Fruit fly (Drosophila melanogaster) whole organism, embryonic: ENCODE results near the gene CG34451.
A peak's percentile ranks its signal among the peaks of the same experiment; 100 is the strongest.

Source experiments
- ATbp ChIP-seq: fragments of 200-800 bp; sonication (Bioruptor generic); optimal IDR thresholded peaks from 2 replicates; lab custom pipeline; 2017; ENCODE audit warnings: missing biosample characterization, mild to moderate bottlenecking, missing genetic modification characterization, missing genetic modification reagents
- Aef1 ChIP-seq: fragments of 200-800 bp; sonication (Bioruptor generic); IDR thresholded peaks from 3 replicates; pipeline ENCODE4 v1.3.6; 2022; ENCODE audit warnings: missing biosample characterization, missing genetic modification characterization
- Blimp-1 ChIP-seq: fragments of 200-800 bp; sonication (Bioruptor generic); optimal IDR thresholded peaks from 3 replicates; lab custom pipeline; 2018; ENCODE audit warnings: missing biosample characterization, missing genetic modification characterization, mild to moderate bottlenecking, moderate library complexity, missing genetic modification reagents
- BtbVII ChIP-seq: fragments of 200-800 bp; sonication (Bioruptor generic); optimal IDR thresholded peaks from 3 replicates; lab custom pipeline; 2017; ENCODE audit warnings: missing biosample characterization, mild to moderate bottlenecking, missing genetic modification characterization
- CG10431 ChIP-seq: fragments of 200-800 bp; sonication (Bioruptor generic); optimal IDR thresholded peaks from 3 replicates; lab custom pipeline; 2018; ENCODE audit warnings: missing biosample characterization, mild to moderate bottlenecking, missing genetic modification characterization
- CG10462 ChIP-seq: fragments of 200-800 bp; sonication (Bioruptor generic); optimal IDR thresholded peaks from 2 replicates; lab custom pipeline; 2016; ENCODE audit warnings: missing biosample characterization, missing genetic modification characterization
- CG11723 ChIP-seq: fragments of 200-800 bp; sonication (Bioruptor generic); optimal IDR thresholded peaks from 2 replicates; lab custom pipeline; 2017; ENCODE audit warnings: missing biosample characterization, mild to moderate bottlenecking, missing genetic modification characterization
- CG12769 ChIP-seq: fragments of 200-800 bp; sonication (Bioruptor generic); optimal IDR thresholded peaks from 2 replicates; lab custom pipeline; 2019; ENCODE audit warnings: missing biosample characterization, mild to moderate bottlenecking, missing genetic modification characterization, moderate library complexity
- CG13775 ChIP-seq: fragments of 200-800 bp; sonication (Bioruptor generic); optimal IDR thresholded peaks from 3 replicates; lab custom pipeline; 2017; ENCODE audit warnings: missing biosample characterization, mild to moderate bottlenecking, missing genetic modification characterization
- CG14014 ChIP-seq: fragments of 200-800 bp; sonication (Bioruptor generic); IDR thresholded peaks from 2 replicates; pipeline ENCODE4 v1.3.6; 2022; ENCODE audit warnings: missing biosample characterization, missing genetic modification characterization
- CG1529 ChIP-seq: fragments of 200-800 bp; sonication (Bioruptor generic); optimal IDR thresholded peaks from 3 replicates; lab custom pipeline; 2018; ENCODE audit warnings: missing biosample characterization, missing genetic modification characterization
- CG1647 ChIP-seq: fragments of 200-800 bp; sonication (Bioruptor generic); optimal IDR thresholded peaks from 3 replicates; lab custom pipeline; 2016; ENCODE audit warnings: missing biosample characterization, missing genetic modification characterization
- CG18619 ChIP-seq: fragments of 200-800 bp; sonication (Bioruptor generic); optimal IDR thresholded peaks from 3 replicates; lab custom pipeline; 2017; ENCODE audit warnings: missing biosample characterization, mild to moderate bottlenecking, missing genetic modification characterization
- CG2199 ChIP-seq: fragments of 200-800 bp; sonication (Bioruptor generic); IDR thresholded peaks from 3 replicates; pipeline ENCODE4 v1.3.6; 2022; ENCODE audit warnings: missing biosample characterization, missing genetic modification characterization
- CG2875 ChIP-seq: fragments of 200-800 bp; sonication (Bioruptor generic); optimal IDR thresholded peaks from 2 replicates; lab custom pipeline; 2017; ENCODE audit warnings: missing biosample characterization, mild to moderate bottlenecking, missing genetic modification characterization, missing genetic modification reagents
- CG33557 ChIP-seq: fragments of 200-800 bp; sonication (Bioruptor generic); optimal IDR thresholded peaks from 2 replicates; lab custom pipeline; 2019; ENCODE audit warnings: missing biosample characterization, mild to moderate bottlenecking, missing genetic modification characterization, moderate library complexity
- CG4328 ChIP-seq: fragments of 200-800 bp; sonication (Bioruptor generic); optimal IDR thresholded peaks from 3 replicates; lab custom pipeline; 2017; ENCODE audit warnings: missing biosample characterization, missing genetic modification reagents, missing genetic modification characterization
- CG8924 ChIP-seq: fragments of 200-800 bp; optimal IDR thresholded peaks from 3 replicates; lab custom pipeline; 2019; ENCODE audit warnings: missing biosample characterization, mild to moderate bottlenecking, missing genetic modification characterization, moderate library complexity
- Camta ChIP-seq: fragments of 200-800 bp; sonication (Bioruptor generic); optimal IDR thresholded peaks from 2 replicates; lab custom pipeline; 2016; ENCODE audit warnings: missing biosample characterization, missing genetic modification characterization
- CoRest ChIP-seq: fragments of 200-800 bp; sonication (Bioruptor generic); optimal IDR thresholded peaks from 3 replicates; lab custom pipeline; 2018; ENCODE audit warnings: missing biosample characterization, mild to moderate bottlenecking, missing genetic modification characterization, moderate library complexity
- CrebB ChIP-seq: fragments of 200-800 bp; sonication (Bioruptor generic); optimal IDR thresholded peaks from 3 replicates; lab custom pipeline; 2018; ENCODE audit warnings: missing biosample characterization, mild to moderate bottlenecking, missing genetic modification characterization
- D ChIP-seq, 2 experiments: fragments of 200-800 bp in 1 of 2; fragments of >200 bp in 1 of 2; sonication (Bioruptor generic) in 1 of 2; optimal IDR thresholded peaks; 2 replicates in 1 of 2; 3 replicates in 1 of 2; lab custom pipeline; 2017; ENCODE audit warnings: mild to moderate bottlenecking in 1 of 2, missing biosample characterization in 1 of 2, missing genetic modification characterization in 1 of 2, missing genetic modification reagents in 1 of 2
- D19A ChIP-seq: fragments of 200-800 bp; optimal IDR thresholded peaks from 3 replicates; lab custom pipeline; 2019; ENCODE audit warnings: missing biosample characterization, mild to moderate bottlenecking, missing genetic modification characterization, moderate library complexity
- Dip2 ChIP-seq: fragments of 200-800 bp; sonication (Bioruptor generic); IDR thresholded peaks from 2 replicates; pipeline ENCODE4 v1.3.6; 2022; ENCODE audit warnings: missing biosample characterization, missing genetic modification characterization
- HmgD ChIP-seq: fragments of 200-800 bp; sonication (Bioruptor generic); optimal IDR thresholded peaks from 3 replicates; lab custom pipeline; 2016; ENCODE audit warnings: missing biosample characterization, missing genetic modification characterization
- Hr51 ChIP-seq, 2 experiments: fragments of 200-800 bp; sonication (Bioruptor generic); optimal IDR thresholded peaks; 2 replicates in 1 of 2; 3 replicates in 1 of 2; lab custom pipeline; 2016 to 2018; ENCODE audit warnings: missing biosample characterization in 2 of 2, missing genetic modification characterization in 2 of 2, mild to moderate bottlenecking in 1 of 2, moderate library complexity in 1 of 2
- Lhr ChIP-seq: fragments of 200-800 bp; sonication (Bioruptor generic); optimal IDR thresholded peaks from 3 replicates; lab custom pipeline; 2017; ENCODE audit warnings: mild to moderate bottlenecking, missing biosample characterization, missing genetic modification reagents, missing genetic modification characterization
- Mrtf ChIP-seq: fragments of 200-800 bp; sonication (Bioruptor generic); IDR thresholded peaks from 3 replicates; pipeline ENCODE4 v1.3.6; 2022; ENCODE audit warnings: missing biosample characterization, missing genetic modification characterization
- Xrp1 ChIP-seq: fragments of 200-800 bp; sonication (Bioruptor generic); IDR thresholded peaks from 2 replicates; pipeline ENCODE4 v1.3.6; 2022; ENCODE audit warnings: missing biosample characterization, missing genetic modification characterization
- az2 ChIP-seq: fragments of 200-800 bp; sonication (Bioruptor generic); optimal IDR thresholded peaks from 3 replicates; lab custom pipeline; 2016; ENCODE audit warnings: missing biosample characterization, missing genetic modification characterization
- cg ChIP-seq: fragments of 200-800 bp; sonication (Bioruptor generic); optimal IDR thresholded peaks from 3 replicates; lab custom pipeline; 2019; ENCODE audit warnings: missing biosample characterization, mild to moderate bottlenecking, missing genetic modification characterization, moderate library complexity
- chif ChIP-seq, 2 experiments: fragments of 200-800 bp; sonication (Bioruptor generic); optimal IDR thresholded peaks; 3 replicates each; lab custom pipeline; 2016; ENCODE audit warnings: missing biosample characterization in 2 of 2, missing genetic modification characterization in 2 of 2
- crc ChIP-seq: fragments of 200-800 bp; sonication (Bioruptor generic); optimal IDR thresholded peaks from 2 replicates; lab custom pipeline; 2016; ENCODE audit warnings: missing biosample characterization, missing genetic modification characterization
- crol ChIP-seq: fragments of 200-800 bp; sonication (Bioruptor generic); IDR thresholded peaks from 2 replicates; pipeline ENCODE4 v1.3.6; 2022; ENCODE audit warnings: missing biosample characterization, missing genetic modification characterization
- crp ChIP-seq, 2 experiments: fragments of 200-800 bp; sonication (Bioruptor generic); optimal IDR thresholded peaks; 2 replicates in 1 of 2; 3 replicates in 1 of 2; lab custom pipeline; 2017; ENCODE audit warnings: missing biosample characterization in 2 of 2, missing genetic modification characterization in 2 of 2, mild to moderate bottlenecking in 1 of 2, moderate library complexity in 1 of 2
- cwo ChIP-seq: fragments of 200-800 bp; sonication (Bioruptor generic); optimal IDR thresholded peaks from 3 replicates; lab custom pipeline; 2017; ENCODE audit warnings: missing biosample characterization, missing genetic modification characterization, mild to moderate bottlenecking, moderate library complexity, missing genetic modification reagents
- klu ChIP-seq: fragments of 200-800 bp; sonication (Bioruptor generic); IDR thresholded peaks from 2 replicates; pipeline ENCODE4 v1.3.6; 2022; ENCODE audit warnings: missing biosample characterization, missing genetic modification characterization
- lbe ChIP-seq: fragments of 200-800 bp; sonication (Bioruptor generic); optimal IDR thresholded peaks from 2 replicates; lab custom pipeline; 2016; ENCODE audit warnings: missing biosample characterization, mild to moderate bottlenecking, missing genetic modification characterization
- lola ChIP-seq, 3 experiments: fragments of >200 bp in 2 of 3; fragments of 200-800 bp in 1 of 3; sonication (Bioruptor generic) in 1 of 3; optimal IDR thresholded peaks; 2 replicates each; lab custom pipeline; 2017 to 2019; ENCODE audit warnings: missing biosample characterization in 3 of 3, missing genetic modification characterization in 3 of 3, mild to moderate bottlenecking in 1 of 3, moderate library complexity in 1 of 3
- mirr ChIP-seq: fragments of 200-800 bp; sonication (Bioruptor generic); optimal IDR thresholded peaks from 3 replicates; lab custom pipeline; 2018; ENCODE audit warnings: missing biosample characterization, mild to moderate bottlenecking, missing genetic modification characterization
- p53 ChIP-seq: fragments of 200-800 bp; sonication (Bioruptor generic); optimal IDR thresholded peaks from 2 replicates; lab custom pipeline; 2016; ENCODE audit warnings: missing biosample characterization, missing genetic modification characterization
- phol ChIP-seq: fragments of 200-800 bp; sonication (Bioruptor generic); optimal IDR thresholded peaks from 3 replicates; lab custom pipeline; 2018; ENCODE audit warnings: missing biosample characterization, mild to moderate bottlenecking, missing genetic modification characterization, moderate library complexity
- rib ChIP-seq: fragments of 200-800 bp; sonication (Bioruptor generic); IDR thresholded peaks from 2 replicates; pipeline ENCODE4 v1.3.6; 2022; ENCODE audit warnings: missing biosample characterization, missing genetic modification characterization
- run ChIP-seq: fragments of 200-800 bp; sonication (Bioruptor generic); optimal IDR thresholded peaks from 3 replicates; lab custom pipeline; 2018; ENCODE audit warnings: missing biosample characterization, mild to moderate bottlenecking, missing genetic modification characterization
- sim ChIP-seq: fragments of 200-800 bp; sonication (Bioruptor generic); IDR thresholded peaks from 2 replicates; pipeline ENCODE4 v1.3.6; 2022; ENCODE audit warnings: missing biosample characterization, missing genetic modification characterization
- slou ChIP-seq: fragments of 200-800 bp; sonication (Bioruptor generic); optimal IDR thresholded peaks from 3 replicates; lab custom pipeline; 2016; ENCODE audit warnings: missing biosample characterization, missing genetic modification characterization
- wor ChIP-seq: fragments of 200-800 bp; sonication (Bioruptor generic); IDR thresholded peaks from 2 replicates; pipeline ENCODE4 v1.3.6; 2022; ENCODE audit warnings: missing biosample characterization, missing genetic modification characterization

Gene CG34451

dm6 chr3L:15704250-15704985 lies 12.6 kb upstream of the CG34451 start (continued):
- TF ChIP-seq run (tag; lab: Kevin White, UChicago) (peak; percentile 28), CG33557 (GFP tag; lab: Kevin White, UChicago) (peak; percentile 57), cg (peak; percentile 2), CG2875 (GFP tag; lab: Kevin White, UChicago) (peak; percentile 34), Aef1 (GFP tag; lab: Robert Waterston, UW) (no peak), lbe (GFP tag; lab: Kevin White, UChicago) (no peak), crp (GFP tag; optimal IDR thresholded peaks at IDR 0.05; lab: Kevin White, UChicago) (peak in 1 of 2 experiments; percentile 4), CG1529 (GFP tag; lab: Kevin White, UChicago) (peak; percentile 69), CoRest (tag; lab: Kevin White, UChicago) (peak; percentile 82), CG10431 (GFP tag; lab: Kevin White, UChicago) (peak; percentile 56), crol (GFP tag; lab: Robert Waterston, UW) (peak; percentile 80), sim (0 out of 2 replicates have a peak, but pooled peaks have one; percentile 22), CG12769 (tag; lab: Kevin White, UChicago) (no peak), CG18619 (peak; percentile 69), CG8924 (tag; lab: Kevin White, UChicago) (peak; percentile 72), mirr (GFP tag; lab: Kevin White, UChicago) (peak; percentile 13), CG13775 (peak; percentile 59), CG4328 (GFP tag; lab: Kevin White, UChicago) (peak; percentile 24), CG14014 (GFP tag; lab: Robert Waterston, UW) (no peak), Lhr (peak; percentile 50), ATbp (GFP tag; lab: Kevin White, UChicago) (peak; percentile 5), Dip2 (GFP tag; lab: Robert Waterston, UW) (no peak), Mrtf (GFP tag; lab: Robert Waterston, UW) (0 out of 3 replicates have a peak, but pooled peaks have one; percentile 38), klu (GFP tag; lab: Robert Waterston, UW) (0 out of 2 replicates have a peak, but pooled peaks have one; percentile 32), crc (GFP tag; lab: Kevin White, UChicago) (no peak), az2 (GFP tag; lab: Kevin White, UChicago) (peak; percentile 69), D (optimal IDR thresholded peaks at IDR 0.05; lab: Kevin White, UChicago) (no peak), D (GFP tag; optimal IDR thresholded peaks at IDR 0.05; lab: Kevin White, UChicago) (peak; percentile 60), CG2199 (peak; percentile 74; the same call in 1 of the 3 replicates), CG1647 (GFP tag; lab: Kevin White, UChicago) (no peak), D19A (tag; lab: Kevin White, UChicago) (peak; percentile 69), Blimp-1 (GFP tag; lab: Kevin White, UChicago) (peak; percentile 75), Xrp1 (GFP tag; lab: Robert Waterston, UW) (peak; percentile 66), slou (GFP tag; lab: Kevin White, UChicago) (no peak), CG11723 (GFP tag; lab: Kevin White, UChicago) (peak; percentile 13), rib (GFP tag; lab: Robert Waterston, UW) (0 out of 2 replicates have a peak, but pooled peaks have one; percentile 14), Camta (GFP tag; lab: Kevin White, UChicago) (no peak), cwo (GFP tag; lab: Kevin White, UChicago) (peak; percentile 34), HmgD (GFP tag; lab: Kevin White, UChicago) (no peak), CG10462 (GFP tag; lab: Kevin White, UChicago) (peak; percentile 52), phol (tag; lab: Kevin White, UChicago) (peak; percentile 83), chif (GFP tag; optimal IDR thresholded peaks at IDR 0.05; lab: Kevin White, UChicago) (peak; percentile 14 to 31), wor (GFP tag; lab: Robert Waterston, UW) (peak; percentile 49; the same call in 1 of the 2 replicates), CrebB (tag; lab: Kevin White, UChicago) (no peak), p53 (GFP tag; lab: Kevin White, UChicago) (no peak), Hr51 (GFP tag; optimal IDR thresholded peaks at IDR 0.05; lab: Kevin White, UChicago) (peak in 1 of 2 experiments; percentile 73), lola (GFP tag; optimal IDR thresholded peaks at IDR 0.05; lab: Kevin White, UChicago) (peak in 1 of 3 experiments; percentile 85), BtbVII (GFP tag; lab: Kevin White, UChicago) (peak; percentile 6)
